Worm (Caenorhabditis elegans): ENCODE measurements around the gene grl-28.
"Not testable (repeated sequence)": the region's sequence is repeated elsewhere in the genome, so short reads cannot be mapped to it uniquely, and the experiment has no call there.

DNA sequence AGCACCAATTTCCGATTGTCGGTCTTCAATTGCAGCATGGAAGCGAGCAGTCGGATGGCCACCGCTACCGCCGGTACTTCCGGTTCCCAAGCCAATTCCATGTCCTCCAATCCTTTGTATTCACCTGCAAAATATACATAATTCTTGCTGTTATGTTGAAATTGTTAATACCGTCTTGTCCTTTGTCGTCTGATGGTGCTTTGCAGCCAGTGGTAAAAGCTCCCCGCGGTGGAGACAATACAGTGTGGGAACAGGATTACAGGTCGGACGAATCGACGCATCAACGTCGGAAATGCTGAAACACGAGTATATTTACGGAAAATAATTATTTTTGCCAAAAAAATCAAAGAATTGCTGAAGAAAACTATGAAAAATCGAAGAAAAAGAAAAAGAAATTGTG lies 12.7 kb upstream of the grl-28 start, which contains the start of gene T24A6.17:
- not testable (repeated sequence) for TF ChIP-seq ztf-23, flt-1 (GFP tag; IDR thresholded peaks at IDR 0.05)

Measured in whole organism, midembryonic.